Worm (Caenorhabditis elegans): Measurements from ENCODE around the gene apb-1.
A peak's percentile ranks its signal among the peaks of the same experiment; 100 is the strongest.

The apb-1 gene

ce11 chrIII:2596984-2597454 is at the start of gene apb-1:
Gene apb-1, minus strand, starts transcription at chrIII:2597034.
- no peak for TF ChIP-seq fkh-2 (tag; optimal IDR thresholded peaks at IDR 0.05)
- peak; percentile 9 for TF ChIP-seq aly-2 (tag; optimal IDR thresholded peaks at IDR 0.05)
- TF ChIP-seq hmg-11 (tag; optimal IDR thresholded peaks at IDR 0.05) = peak; percentile 96
- TF ChIP-seq daf-12 (tag; optimal IDR thresholded peaks at IDR 0.05) = no peak
- TF ChIP-seq nhr-23 (tag; optimal IDR thresholded peaks at IDR 0.05) = peak; percentile 96
- peak; percentile 12 for TF ChIP-seq skn-1 (tag; optimal IDR thresholded peaks at IDR 0.05)
- peak; percentile 51 for TF ChIP-seq elt-2 (tag; optimal IDR thresholded peaks at IDR 0.05)
- TF ChIP-seq sea-2 (GFP tag; optimal IDR thresholded peaks at IDR 0.05) = peak; percentile 90
- TF ChIP-seq elt-1 (tag; optimal IDR thresholded peaks at IDR 0.05) = peak; percentile 42
- no peak for TF ChIP-seq unc-62 (GFP tag; optimal IDR thresholded peaks at IDR 0.05)
- TF ChIP-seq nhr-12 (tag; optimal IDR thresholded peaks at IDR 0.05) = no peak
- no peak for TF ChIP-seq eor-1 (tag; optimal IDR thresholded peaks at IDR 0.05)
- peak; percentile 61 for TF ChIP-seq nhr-25 (tag; optimal IDR thresholded peaks at IDR 0.05)
- peak; percentile 88 for TF ChIP-seq egl-5 (tag; optimal IDR thresholded peaks at IDR 0.05)
- TF ChIP-seq pha-4 (tag; optimal IDR thresholded peaks at IDR 0.05) = peak; percentile 96
- peak; percentile 85 for TF ChIP-seq snpc-4 (tag; optimal IDR thresholded peaks at IDR 0.05)
- peak; percentile 86 for TF ChIP-seq R02D3.7 (tag; optimal IDR thresholded peaks at IDR 0.05)
- TF ChIP-seq unc-39 (tag; optimal IDR thresholded peaks at IDR 0.05) = no peak
- TF ChIP-seq ztf-4 (tag; optimal IDR thresholded peaks at IDR 0.05) = no peak
- TF ChIP-seq nhr-67 (tag; optimal IDR thresholded peaks at IDR 0.05) = no peak
- TF ChIP-seq fos-1 (tag; optimal IDR thresholded peaks at IDR 0.05) = no peak
- peak; percentile 21 for TF ChIP-seq ama-1 (optimal IDR thresholded peaks at IDR 0.05)
- TF ChIP-seq fkh-10 (GFP tag; optimal IDR thresholded peaks at IDR 0.05) = peak; percentile 92
- TF ChIP-seq egl-27 (tag; optimal IDR thresholded peaks at IDR 0.05) = no peak
- TF ChIP-seq tbx-2 (tag; optimal IDR thresholded peaks at IDR 0.05) = peak; percentile 93
- TF ChIP-seq lin-15B (tag; optimal IDR thresholded peaks at IDR 0.05) = peak; percentile 91
- TF ChIP-seq nfya-1 (tag; optimal IDR thresholded peaks at IDR 0.05; ENCODE audit: insufficient read depth) = peak; percentile 94
- TF ChIP-seq jun-1 (tag; optimal IDR thresholded peaks at IDR 0.05) = peak; percentile 28
- TF ChIP-seq nhr-11 (tag; optimal IDR thresholded peaks at IDR 0.05) = no peak
- TF ChIP-seq lin-39 (tag; optimal IDR thresholded peaks at IDR 0.05) = peak; percentile 83
- no peak for TF ChIP-seq ceh-16 (tag; optimal IDR thresholded peaks at IDR 0.05)
- no peak for TF ChIP-seq ZK546.5 (tag; optimal IDR thresholded peaks at IDR 0.05)
- TF ChIP-seq ceh-82 (tag; optimal IDR thresholded peaks at IDR 0.05) = peak; percentile 77
- TF ChIP-seq nhr-237 (tag; optimal IDR thresholded peaks at IDR 0.05) = no peak
- TF ChIP-seq nhr-28 (tag; optimal IDR thresholded peaks at IDR 0.05) = no peak
- no peak for TF ChIP-seq mdl-1 (tag; optimal IDR thresholded peaks at IDR 0.05)
- no peak for TF ChIP-seq mml-1 (tag; optimal IDR thresholded peaks at IDR 0.05)
- TF ChIP-seq pqm-1 (tag; optimal IDR thresholded peaks at IDR 0.05) = peak; percentile 37
- no peak for TF ChIP-seq lsy-12 (tag; optimal IDR thresholded peaks at IDR 0.05)
- TF ChIP-seq elt-3 (tag; optimal IDR thresholded peaks at IDR 0.05) = no peak
- peak; percentile 5 for TF ChIP-seq nhr-76 (tag; optimal IDR thresholded peaks at IDR 0.05)
- no peak for TF ChIP-seq ztf-11 (tag; optimal IDR thresholded peaks at IDR 0.05)
- TF ChIP-seq ceh-28 (tag; optimal IDR thresholded peaks at IDR 0.05) = peak; percentile 86
- peak; percentile 62 for TF ChIP-seq nhr-77 (tag; optimal IDR thresholded peaks at IDR 0.05)

DNA sequence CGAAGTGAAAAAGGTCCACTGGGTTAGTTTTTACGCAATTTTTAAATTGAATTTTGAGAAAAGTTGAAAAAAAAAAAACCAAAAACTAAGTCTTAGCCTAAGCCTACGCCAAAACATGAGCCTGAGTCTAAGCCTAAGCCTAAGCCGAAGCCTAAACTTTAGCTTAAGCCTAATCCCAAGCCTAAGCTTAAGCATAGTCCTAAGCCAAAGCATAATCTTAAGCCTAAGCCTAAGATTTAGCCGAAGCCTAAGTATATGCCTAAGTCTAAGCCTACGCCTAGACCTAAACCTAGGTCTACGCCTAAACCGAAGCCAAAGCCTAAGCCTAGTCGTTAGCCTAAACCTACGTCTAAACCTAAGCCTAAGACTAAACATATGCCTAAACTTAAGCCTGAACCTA is 44.8 kb upstream of the apb-1 start:
- TF ChIP-seq pha-4 (tag; optimal IDR thresholded peaks at IDR 0.05) (no peak), ama-1 (optimal IDR thresholded peaks at IDR 0.05) (no peak), lsy-12 (tag; optimal IDR thresholded peaks at IDR 0.05) (no peak), R02D3.7 (tag; optimal IDR thresholded peaks at IDR 0.05) (no peak), ceh-16 (tag; optimal IDR thresholded peaks at IDR 0.05) (no peak), nhr-76 (tag; optimal IDR thresholded peaks at IDR 0.05) (no peak), nfya-1 (tag; optimal IDR thresholded peaks at IDR 0.05; ENCODE audit: insufficient read depth) (no peak), elt-2 (tag; optimal IDR thresholded peaks at IDR 0.05) (no peak)
